Fruit fly (Drosophila melanogaster): ENCODE data around the gene nudC.
A peak's percentile ranks its signal among the peaks of the same experiment; 100 is the strongest.

The nudC gene

DNA sequence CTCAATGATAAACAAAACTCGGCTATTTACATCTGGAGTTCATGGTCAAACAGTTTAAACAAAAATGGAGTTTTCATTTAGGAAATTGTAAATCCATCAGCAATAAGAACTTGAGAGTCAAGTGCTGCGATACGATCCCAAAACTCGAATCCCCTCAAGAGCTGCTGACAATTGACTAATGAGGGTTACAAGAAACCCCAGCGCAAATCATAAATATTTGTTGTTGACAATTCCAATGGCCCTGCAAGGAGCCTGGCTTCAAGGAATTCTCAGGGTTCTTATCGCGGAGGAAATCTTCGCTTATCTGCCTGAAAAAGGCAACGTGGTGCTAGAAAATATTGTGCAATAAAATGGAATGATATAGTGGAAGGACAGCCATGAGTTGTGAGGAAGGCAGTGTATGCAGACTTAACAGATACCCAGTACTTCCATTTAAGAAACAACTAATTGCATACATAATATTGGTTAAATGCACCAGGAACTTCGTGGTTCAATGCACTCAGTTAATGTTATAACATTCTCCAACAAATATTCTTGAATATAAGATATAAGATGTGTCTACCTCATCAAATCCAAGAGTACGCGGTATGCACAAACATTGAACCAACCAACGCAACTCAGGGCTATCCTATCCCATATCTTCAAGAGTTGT lies 36.7 kb upstream of the nudC start (continued):
- TF ChIP-seq pdm3 (GFP tag; optimal IDR thresholded peaks at IDR 0.05) (no peak), Hr38 (GFP tag; optimal IDR thresholded peaks at IDR 0.05) (no peak), CG6792 (GFP tag; optimal IDR thresholded peaks at IDR 0.05) (no peak), cyc (GFP tag; optimal IDR thresholded peaks at IDR 0.05) (no peak)

DNA sequence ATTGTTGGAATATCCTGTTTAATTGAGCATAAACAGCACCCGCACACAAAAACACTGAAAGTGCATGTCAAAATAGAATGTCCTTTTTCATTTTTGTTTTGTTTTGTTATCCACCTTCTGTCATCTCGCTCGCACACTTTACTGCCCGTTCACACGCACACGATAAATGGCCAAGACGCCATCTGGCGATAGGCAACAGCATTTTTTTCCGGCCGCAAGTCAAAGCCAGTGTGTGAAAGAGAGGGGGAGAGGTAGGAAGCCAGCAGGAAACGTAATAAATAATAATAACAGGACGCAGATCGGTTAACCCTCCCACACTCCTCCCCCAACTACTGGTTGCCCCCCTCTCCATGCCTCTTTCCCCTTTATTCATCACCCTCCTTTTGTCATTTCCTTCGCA lies 34.9 kb upstream of the nudC start:
- no peak for TF ChIP-seq spab (GFP tag; optimal IDR thresholded peaks at IDR 0.05)
- no peak for TF ChIP-seq fd59A (GFP tag; optimal IDR thresholded peaks at IDR 0.05)
- no peak for TF ChIP-seq CG11902 (GFP tag; optimal IDR thresholded peaks at IDR 0.05)
- TF ChIP-seq cyc (GFP tag; optimal IDR thresholded peaks at IDR 0.05), result no peak
- TF ChIP-seq CG8119 (GFP tag; IDR thresholded peaks at IDR 0.05), result no peak
- TF ChIP-seq Hr39 (GFP tag; optimal IDR thresholded peaks at IDR 0.05), result no peak
- peak; percentile 2 for TF ChIP-seq CG6276 (GFP tag; optimal IDR thresholded peaks at IDR 0.05)
- TF ChIP-seq CG10631 (GFP tag; optimal IDR thresholded peaks at IDR 0.05), result no peak
- no peak for TF ChIP-seq CG8319 (GFP tag; optimal IDR thresholded peaks at IDR 0.05)
- peak; percentile 74 to 88 for TF ChIP-seq ss (GFP tag; optimal IDR thresholded peaks at IDR 0.05)
- no peak for TF ChIP-seq Eip93F (GFP tag; optimal IDR thresholded peaks at IDR 0.05)
- TF ChIP-seq CG11294 (GFP tag; IDR thresholded peaks at IDR 0.05), result no peak
- peak; percentile 32 for TF ChIP-seq Met (GFP tag; optimal IDR thresholded peaks at IDR 0.05)
- TF ChIP-seq CG4318 (GFP tag; optimal IDR thresholded peaks at IDR 0.05), result no peak
- TF ChIP-seq lz (GFP tag; optimal IDR thresholded peaks at IDR 0.05), result no peak
- peak in 1 of 2 experiments; percentile 46 for TF ChIP-seq salr (GFP tag; optimal IDR thresholded peaks at IDR 0.05)
- TF ChIP-seq pdm3 (GFP tag; optimal IDR thresholded peaks at IDR 0.05), result no peak
- peak; percentile 11 for TF ChIP-seq Sox102F (GFP tag; optimal IDR thresholded peaks at IDR 0.05)
- TF ChIP-seq topi (GFP tag; optimal IDR thresholded peaks at IDR 0.05), result no peak
- no peak for TF ChIP-seq acj6 (GFP tag; optimal IDR thresholded peaks at IDR 0.05)
- no peak for TF ChIP-seq Gug (GFP tag; IDR thresholded peaks at IDR 0.05)
- TF ChIP-seq CG31627 (GFP tag; optimal IDR thresholded peaks at IDR 0.05), result no peak
- TF ChIP-seq Blimp-1 (GFP tag; optimal IDR thresholded peaks at IDR 0.05), result no peak
- TF ChIP-seq Hr38 (GFP tag; optimal IDR thresholded peaks at IDR 0.05), result no peak
- no peak for TF ChIP-seq net (GFP tag; optimal IDR thresholded peaks at IDR 0.05)
- TF ChIP-seq CG7368 (GFP tag; optimal IDR thresholded peaks at IDR 0.05), result peak; percentile 16
- no peak for TF ChIP-seq CG34406 (GFP tag; optimal IDR thresholded peaks at IDR 0.05)
- TF ChIP-seq CG9139 (GFP tag; optimal IDR thresholded peaks at IDR 0.05), result peak; percentile 48
- no peak for TF ChIP-seq CG11762 (GFP tag; optimal IDR thresholded peaks at IDR 0.05; ENCODE audit: insufficient read depth)
- no peak for TF ChIP-seq vri (GFP tag; optimal IDR thresholded peaks at IDR 0.05)
- no peak for TF ChIP-seq dac (GFP tag; optimal IDR thresholded peaks at IDR 0.05)
- TF ChIP-seq Hr4 (GFP tag; optimal IDR thresholded peaks at IDR 0.05), result no peak
- TF ChIP-seq Lpt (GFP tag; optimal IDR thresholded peaks at IDR 0.05), result no peak
- no peak for TF ChIP-seq Sox15 (GFP tag; optimal IDR thresholded peaks at IDR 0.05)
- peak; percentile 64 for TF ChIP-seq Eip78C (GFP tag)
- TF ChIP-seq svp (GFP tag), result no peak
- peak; percentile 19 for TF ChIP-seq dsx (GFP tag; optimal IDR thresholded peaks at IDR 0.05; ENCODE audit: poor library complexity, severe bottlenecking)
- TF ChIP-seq CG8632 (GFP tag; optimal IDR thresholded peaks at IDR 0.05), result no peak
- no peak for TF ChIP-seq esn (GFP tag; optimal IDR thresholded peaks at IDR 0.05)
- peak; percentile 54 for TF ChIP-seq CG3919 (GFP tag; optimal IDR thresholded peaks at IDR 0.05)
- TF ChIP-seq Sox14 (GFP tag; optimal IDR thresholded peaks at IDR 0.05), result no peak
- TF ChIP-seq OdsH (GFP tag; optimal IDR thresholded peaks at IDR 0.05), result no peak
- no peak for TF ChIP-seq Ets96B (tag; optimal IDR thresholded peaks at IDR 0.05)
- TF ChIP-seq Eip75B (GFP tag; optimal IDR thresholded peaks at IDR 0.05), result no peak
- no peak for TF ChIP-seq Ets21C (GFP tag; optimal IDR thresholded peaks at IDR 0.05)
- peak; percentile 36; the same call in 1 of the 3 replicates for TF ChIP-seq eg (GFP tag; IDR thresholded peaks at IDR 0.05)
- TF ChIP-seq CG1621 (tag; optimal IDR thresholded peaks at IDR 0.05), result peak; percentile 58
- TF ChIP-seq achi (GFP tag; optimal IDR thresholded peaks at IDR 0.05), result no peak
- no peak for TF ChIP-seq fkh (GFP tag; optimal IDR thresholded peaks at IDR 0.05)

All from whole organism, prepupa.